Fruit fly (Drosophila melanogaster): ENCODE measurements around the gene Nprl2.
A peak's percentile ranks its signal among the peaks of the same experiment; 100 is the strongest.

Nprl2 gene

dm6 chrX:16917462-16917861 is 33.3 kb upstream of the Nprl2 start (continued):
- TF ChIP-seq CG43689 (GFP tag; IDR thresholded peaks at IDR 0.05), result no peak
- TF ChIP-seq dan (GFP tag; IDR thresholded peaks at IDR 0.05), result no peak
- peak; percentile 8; the same call in 1 of the 2 replicates for TF ChIP-seq CG9932 (GFP tag; IDR thresholded peaks at IDR 0.05)
- no peak for TF ChIP-seq Max (GFP tag; optimal IDR thresholded peaks at IDR 0.05)
- TF ChIP-seq CG3407 (GFP tag; optimal IDR thresholded peaks at IDR 0.05), result no peak
- no peak for TF ChIP-seq cad (GFP tag; optimal IDR thresholded peaks at IDR 0.05)
- no peak for TF ChIP-seq D (optimal IDR thresholded peaks at IDR 0.05)
- no peak for TF ChIP-seq D (GFP tag; optimal IDR thresholded peaks at IDR 0.05)
- TF ChIP-seq Ets97D (GFP tag; optimal IDR thresholded peaks at IDR 0.05), result no peak
- no peak for TF ChIP-seq CG11504 (tag; optimal IDR thresholded peaks at IDR 0.05)
- no peak for TF ChIP-seq zen (tag; optimal IDR thresholded peaks at IDR 0.05)
- TF ChIP-seq twi (tag; optimal IDR thresholded peaks at IDR 0.05), result no peak
- no peak for TF ChIP-seq CG11398 (GFP tag; optimal IDR thresholded peaks at IDR 0.05)
- no peak for TF ChIP-seq dm (GFP tag; optimal IDR thresholded peaks at IDR 0.05)
- TF ChIP-seq Optix (GFP tag; IDR thresholded peaks at IDR 0.05), result no peak
- no peak for TF ChIP-seq Atf-2 (GFP tag; optimal IDR thresholded peaks at IDR 0.05)
- no peak for TF ChIP-seq CG16779 (GFP tag; IDR thresholded peaks at IDR 0.05)
- no peak for TF ChIP-seq CG2875 (GFP tag; optimal IDR thresholded peaks at IDR 0.05)
- no peak for TF ChIP-seq pho (GFP tag; optimal IDR thresholded peaks at IDR 0.05)
- no peak for TF ChIP-seq CG15479 (GFP tag; optimal IDR thresholded peaks at IDR 0.05)
- TF ChIP-seq Scr (GFP tag; IDR thresholded peaks at IDR 0.05; ENCODE audit: partially characterized antibody), result no peak
- TF ChIP-seq CG8924 (tag; optimal IDR thresholded peaks at IDR 0.05), result no peak
- TF ChIP-seq Drgx (GFP tag; IDR thresholded peaks at IDR 0.05), result no peak

DNA sequence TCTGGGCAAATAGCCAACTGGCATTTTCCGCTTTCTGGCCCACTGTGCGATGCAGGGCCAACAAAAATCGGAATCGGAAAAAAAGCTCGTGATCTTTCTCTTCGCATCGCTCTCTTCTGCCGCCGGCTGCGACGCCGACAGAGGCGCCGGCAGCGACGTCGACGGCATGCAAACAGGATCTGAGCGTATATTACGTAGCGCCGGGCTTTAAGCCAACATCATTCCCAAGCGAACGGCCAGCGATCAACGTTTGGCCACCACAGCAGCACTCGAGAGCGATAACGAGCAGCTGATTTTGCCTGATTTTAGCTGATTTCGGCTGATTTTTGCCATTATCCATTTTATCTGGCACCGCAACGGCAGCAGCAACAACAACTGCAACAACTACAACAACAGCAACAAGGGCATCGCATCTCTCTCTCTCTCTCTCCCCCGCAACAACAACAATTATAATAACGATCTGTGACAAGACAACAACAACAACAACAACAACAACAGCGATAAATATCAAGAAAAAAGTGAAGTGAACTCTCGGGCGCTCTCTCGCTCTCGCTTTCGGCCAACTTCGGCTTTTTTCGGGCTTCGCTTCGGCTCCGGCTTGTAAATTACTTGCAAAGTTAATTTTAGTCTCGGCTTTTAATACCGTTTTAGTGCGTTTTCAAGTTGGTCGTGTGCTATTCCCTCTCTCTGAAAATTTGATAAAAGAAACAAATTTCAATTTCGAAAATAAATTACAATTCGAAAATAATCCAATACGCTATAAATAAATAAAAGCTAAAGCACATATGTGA is 29.0 kb upstream of the Nprl2 start, which contains the start of gene CG4928:
Gene CG4928 (plus strand): TSS at position 216 of the 791 bp plus-strand sequence.
- TF ChIP-seq CG30431 (GFP tag; optimal IDR thresholded peaks at IDR 0.05) (no peak), Trl (optimal IDR thresholded peaks at IDR 0.05) (peak; percentile 38 to 73), Trl (GFP tag; optimal IDR thresholded peaks at IDR 0.05) (no peak), Xrp1 (GFP tag; IDR thresholded peaks at IDR 0.05) (no peak), CG12769 (tag; optimal IDR thresholded peaks at IDR 0.05) (peak; percentile 46), CG17186 (GFP tag; optimal IDR thresholded peaks at IDR 0.05) (no peak), CG6254 (GFP tag; optimal IDR thresholded peaks at IDR 0.05) (no peak), nom (GFP tag; optimal IDR thresholded peaks at IDR 0.05) (peak; percentile 0), Tbp (GFP tag; optimal IDR thresholded peaks at IDR 0.05) (no peak), ash1 (GFP tag; optimal IDR thresholded peaks at IDR 0.05) (no peak), h (optimal IDR thresholded peaks at IDR 0.05) (no peak), exex (tag; optimal IDR thresholded peaks at IDR 0.05) (no peak), CG13287 (GFP tag; IDR thresholded peaks at IDR 0.05; ENCODE audit: partially characterized antibody) (peak; percentile 11; the same call in 1 of the 2 replicates), slou (GFP tag; optimal IDR thresholded peaks at IDR 0.05) (no peak), Rfx (GFP tag; IDR thresholded peaks at IDR 0.05) (peak; percentile 30; the same call in 1 of the 2 replicates), CG11085 (GFP tag; IDR thresholded peaks at IDR 0.05) (no peak), row (GFP tag; IDR thresholded peaks at IDR 0.05) (0 out of 3 replicates have a peak, but pooled peaks have one; percentile 32), Med (GFP tag) (peak; percentile 57), CG11696 (GFP tag; IDR thresholded peaks at IDR 0.05) (no peak), CG7786 (GFP tag; optimal IDR thresholded peaks at IDR 0.05) (no peak), Oli (tag; optimal IDR thresholded peaks at IDR 0.05) (no peak), gro (GFP tag; optimal IDR thresholded peaks at IDR 0.05) (no peak), ERR (GFP tag; optimal IDR thresholded peaks at IDR 0.05) (no peak), CG8478 (optimal IDR thresholded peaks at IDR 0.05) (no peak), usp (GFP tag; optimal IDR thresholded peaks at IDR 0.05) (no peak), CG10366 (GFP tag; IDR thresholded peaks at IDR 0.05) (no peak), Pdp1 (GFP tag; optimal IDR thresholded peaks at IDR 0.05) (peak in 1 of 2 experiments; percentile 18), CG15514 (GFP tag; optimal IDR thresholded peaks at IDR 0.05) (peak; percentile 5), HHEX (GFP tag; optimal IDR thresholded peaks at IDR 0.05) (no peak)
